Worm (Caenorhabditis elegans) whole organism, L2 larva: ENCODE data around the gene fbxa-82.

Source experiments
- C34F6.9 ChIP-seq: fragments of 150-350 bp; optimal IDR thresholded peaks from 2 replicates; lab custom pipeline; 2014; ENCODE audit warnings: missing biosample characterization, missing genetic modification characterization
- F13H6.1 ChIP-seq: sonication (generic microtip); optimal IDR thresholded peaks from 2 replicates; lab custom pipeline; 2016; ENCODE audit warnings: missing genetic modification characterization, missing compliant biosample characterization
- R02D3.7 ChIP-seq: fragments of 150-350 bp; optimal IDR thresholded peaks from 2 replicates; lab custom pipeline; 2014; ENCODE audit warnings: missing biosample characterization, missing genetic modification characterization
- ZK546.5 ChIP-seq: sonication (generic microtip); optimal IDR thresholded peaks from 2 replicates; lab custom pipeline; 2017; ENCODE audit warnings: missing biosample characterization, missing genetic modification characterization
- alr-1 ChIP-seq: fragments of 150-350 bp; optimal IDR thresholded peaks from 2 replicates; lab custom pipeline; 2014; ENCODE audit warnings: missing biosample characterization, missing genetic modification characterization
- aly-2 ChIP-seq: fragments of 150-350 bp; optimal IDR thresholded peaks from 2 replicates; lab custom pipeline; 2014; ENCODE audit warnings: missing biosample characterization, missing genetic modification characterization
- ama-1 ChIP-seq: fragments of 150-350 bp; optimal IDR thresholded peaks from 2 replicates; lab custom pipeline; 2018; ENCODE audit warnings: inconsistent platforms
- blmp-1 ChIP-seq: sonication (generic microtip); optimal IDR thresholded peaks from 2 replicates; lab custom pipeline; 2017; ENCODE audit warnings: missing genetic modification characterization, mild to moderate bottlenecking, missing compliant biosample characterization, antibody characterized with exemption, moderate library complexity; ENCODE audit not compliant: insufficient read depth
- ceh-16 ChIP-seq: fragments of 150-350 bp; optimal IDR thresholded peaks from 2 replicates; lab custom pipeline; 2014; ENCODE audit warnings: missing biosample characterization, missing genetic modification characterization
- ceh-82 ChIP-seq: fragments of 150-350 bp; optimal IDR thresholded peaks from 2 replicates; lab custom pipeline; 2014; ENCODE audit warnings: missing biosample characterization, missing genetic modification characterization
- crh-2 ChIP-seq: sonication (generic microtip); optimal IDR thresholded peaks from 2 replicates; lab custom pipeline; 2017; ENCODE audit warnings: missing biosample characterization, missing genetic modification characterization
- dmd-4 ChIP-seq: sonication (generic microtip); optimal IDR thresholded peaks from 2 replicates; lab custom pipeline; 2017; ENCODE audit warnings: missing biosample characterization, missing genetic modification characterization
- egl-27 ChIP-seq: sonication (generic microtip); optimal IDR thresholded peaks from 3 replicates; lab custom pipeline; 2017; ENCODE audit warnings: missing biosample characterization, missing genetic modification reagents, missing genetic modification characterization
- elt-1 ChIP-seq: fragments of 150-350 bp; optimal IDR thresholded peaks from 2 replicates; lab custom pipeline; 2014; ENCODE audit warnings: missing biosample characterization, missing genetic modification characterization
- elt-3 ChIP-seq: sonication (generic microtip); optimal IDR thresholded peaks from 2 replicates; lab custom pipeline; 2017; ENCODE audit warnings: missing biosample characterization, missing genetic modification characterization
- gmeb-1 ChIP-seq: fragments of 150-350 bp; optimal IDR thresholded peaks from 2 replicates; lab custom pipeline; 2014; ENCODE audit warnings: missing biosample characterization, missing genetic modification characterization
- lin-11 ChIP-seq: fragments of 150-350 bp; sonication (generic microtip); optimal IDR thresholded peaks from 2 replicates; lab custom pipeline; 2014; ENCODE audit warnings: missing biosample characterization, missing genetic modification characterization, inconsistent platforms, mixed read lengths
- lin-13 ChIP-seq: fragments of 150-350 bp; optimal IDR thresholded peaks from 2 replicates; lab custom pipeline; 2014; ENCODE audit warnings: missing biosample characterization, missing genetic modification reagents, missing genetic modification characterization
- lin-39 ChIP-seq: fragments of 150-350 bp; optimal IDR thresholded peaks from 2 replicates; lab custom pipeline; 2014; ENCODE audit warnings: missing biosample characterization, missing genetic modification reagents, missing genetic modification characterization
- lsy-2 ChIP-seq, 2 experiments: fragments of 150-350 bp in 1 of 2; sonication (generic microtip) in 1 of 2; optimal IDR thresholded peaks; 2 replicates each; lab custom pipeline; 2014 to 2017; ENCODE audit warnings: missing biosample characterization in 2 of 2, missing genetic modification characterization in 2 of 2
- mab-5 ChIP-seq: fragments of 150-350 bp; optimal IDR thresholded peaks from 2 replicates; lab custom pipeline; 2014; ENCODE audit warnings: missing biosample characterization, missing genetic modification characterization
- mdl-1 ChIP-seq, 2 experiments: fragments of 150-350 bp in 1 of 2; sonication (generic microtip) in 1 of 2; optimal IDR thresholded peaks; 2 replicates each; lab custom pipeline; 2017; ENCODE audit warnings: missing biosample characterization in 2 of 2, missing genetic modification characterization in 2 of 2
- nhr-10 ChIP-seq: sonication (generic microtip); optimal IDR thresholded peaks from 2 replicates; lab custom pipeline; 2017; ENCODE audit warnings: missing biosample characterization, missing genetic modification characterization
- nhr-11 ChIP-seq: fragments of 150-350 bp; optimal IDR thresholded peaks from 2 replicates; lab custom pipeline; 2014; ENCODE audit warnings: missing biosample characterization, missing genetic modification characterization
- nhr-12 ChIP-seq: fragments of 150-350 bp; optimal IDR thresholded peaks from 2 replicates; lab custom pipeline; 2014; ENCODE audit warnings: missing biosample characterization, missing genetic modification characterization
- nhr-129 ChIP-seq: fragments of 150-350 bp; optimal IDR thresholded peaks from 2 replicates; lab custom pipeline; 2014; ENCODE audit warnings: missing biosample characterization, missing genetic modification characterization
- nhr-21 ChIP-seq: fragments of 150-350 bp; optimal IDR thresholded peaks from 2 replicates; lab custom pipeline; 2014; ENCODE audit warnings: missing biosample characterization, missing genetic modification characterization
- nhr-23 ChIP-seq: fragments of 150-350 bp; optimal IDR thresholded peaks from 2 replicates; lab custom pipeline; 2014; ENCODE audit warnings: missing biosample characterization, missing genetic modification reagents, missing genetic modification characterization
- nhr-237 ChIP-seq: fragments of 150-350 bp; optimal IDR thresholded peaks from 2 replicates; lab custom pipeline; 2014; ENCODE audit warnings: missing biosample characterization, missing genetic modification characterization
- nhr-25 ChIP-seq: fragments of 150-350 bp; sonication (generic microtip); optimal IDR thresholded peaks from 3 replicates; lab custom pipeline; 2014; ENCODE audit warnings: missing biosample characterization, missing genetic modification characterization
- nhr-6 ChIP-seq: fragments of 150-350 bp; optimal IDR thresholded peaks from 2 replicates; lab custom pipeline; 2014; ENCODE audit warnings: missing biosample characterization, missing genetic modification characterization
- nhr-77 ChIP-seq: fragments of 150-350 bp; optimal IDR thresholded peaks from 2 replicates; lab custom pipeline; 2014; ENCODE audit warnings: missing biosample characterization, missing genetic modification characterization
- peb-1 ChIP-seq: fragments of 150-350 bp; optimal IDR thresholded peaks from 2 replicates; lab custom pipeline; 2014; ENCODE audit warnings: missing biosample characterization, missing genetic modification characterization
- skn-1 ChIP-seq: sonication (generic microtip); optimal IDR thresholded peaks from 2 replicates; lab custom pipeline; 2017; ENCODE audit warnings: missing biosample characterization, missing genetic modification characterization
- sma-3 ChIP-seq: sonication (generic microtip); optimal IDR thresholded peaks from 2 replicates; lab custom pipeline; 2016; ENCODE audit warnings: missing genetic modification reagents, missing genetic modification characterization, missing compliant biosample characterization
- sma-9 ChIP-seq, 2 experiments: fragments of 150-350 bp in 1 of 2; sonication (generic microtip) in 1 of 2; optimal IDR thresholded peaks; 2 replicates each; lab custom pipeline; 2014 to 2016; ENCODE audit warnings: missing genetic modification characterization in 2 of 2, mild to moderate bottlenecking in 1 of 2, missing biosample characterization in 1 of 2, missing compliant biosample characterization in 1 of 2, missing genetic modification reagents in 1 of 2, moderate library complexity in 1 of 2
- unc-55 ChIP-seq: fragments of 150-350 bp; sonication (generic microtip); optimal IDR thresholded peaks from 3 replicates; lab custom pipeline; 2014; ENCODE audit warnings: missing biosample characterization, missing genetic modification reagents, missing genetic modification characterization
- unc-62 ChIP-seq: fragments of 150-350 bp; optimal IDR thresholded peaks from 2 replicates; lab custom pipeline; 2014; ENCODE audit warnings: missing biosample characterization, missing genetic modification reagents, missing genetic modification characterization
- zag-1 ChIP-seq: fragments of 150-350 bp; optimal IDR thresholded peaks from 2 replicates; lab custom pipeline; 2014; ENCODE audit warnings: missing biosample characterization, missing genetic modification characterization
- ztf-1 ChIP-seq: fragments of 200-800 bp; sonication (Bioruptor generic); conservative IDR thresholded peaks from 2 replicates; pipeline ENCODE4 v1.3.6; 2022; ENCODE audit warnings: missing genetic modification characterization, missing compliant biosample characterization
- ztf-4 ChIP-seq: fragments of 150-350 bp; optimal IDR thresholded peaks from 2 replicates; lab custom pipeline; 2014; ENCODE audit warnings: missing biosample characterization, missing genetic modification characterization

The fbxa-82 gene

ce11 chrV:15078560-15078959, 26.2 kb upstream of the fbxa-82 start:
- TF ChIP-seq ztf-4 (tag; lab: Kevin White, UChicago) = no peak
- no peak for TF ChIP-seq gmeb-1 (tag; lab: Kevin White, UChicago)
- TF ChIP-seq nhr-21 (tag; lab: Kevin White, UChicago) = no peak
- TF ChIP-seq ZK546.5 (tag; lab: Kevin White, UChicago) = no peak
- no peak for TF ChIP-seq skn-1
- TF ChIP-seq lin-13 (GFP tag; lab: Kevin White, UChicago) = no peak
- no peak for TF ChIP-seq ztf-1
- TF ChIP-seq nhr-77 = no peak
- no peak for TF ChIP-seq nhr-237 (tag; lab: Kevin White, UChicago)
- TF ChIP-seq aly-2 = no peak
- TF ChIP-seq F13H6.1 (tag; lab: Kevin White, UChicago) = no peak
- no peak for TF ChIP-seq alr-1
- TF ChIP-seq nhr-23 (tag; lab: Kevin White, UChicago) = no peak
- no peak for TF ChIP-seq nhr-10
- TF ChIP-seq ceh-82 (tag; lab: Kevin White, UChicago) = no peak
- TF ChIP-seq nhr-11 = no peak
- TF ChIP-seq unc-62 (GFP tag; lab: Kevin White, UChicago) = no peak
- TF ChIP-seq nhr-129 (tag; lab: Kevin White, UChicago) = no peak
- TF ChIP-seq mdl-1 (tag; optimal IDR thresholded peaks at IDR 0.05; lab: Kevin White, UChicago) = no peak

DNA sequence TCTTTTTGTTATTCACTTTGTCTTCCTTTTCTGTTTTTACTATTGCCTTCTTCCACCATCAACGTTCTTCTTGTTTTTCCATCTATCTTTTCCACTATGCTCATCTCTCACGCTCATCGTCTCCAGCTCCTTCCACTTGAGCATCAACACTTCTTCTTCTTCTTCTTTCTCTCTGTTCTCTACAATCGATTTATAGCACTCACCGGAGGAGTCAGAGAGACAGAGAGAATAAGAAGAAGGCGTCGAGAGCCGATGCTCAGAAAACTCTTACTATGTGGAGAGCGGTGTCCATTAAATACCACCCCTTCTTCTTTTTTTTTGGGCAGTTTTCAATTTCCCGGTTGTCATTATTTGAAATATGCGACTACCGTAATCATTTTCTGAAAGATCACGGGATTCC, 22.6 kb upstream of the fbxa-82 start:
- TF ChIP-seq C34F6.9 (tag; lab: Kevin White, UChicago) (peak; percentile 62), nhr-25 (tag; lab: Kevin White, UChicago) (no peak), sma-9 (GFP tag; optimal IDR thresholded peaks at IDR 0.05; lab: Kevin White, UChicago) (peak; percentile 39), sma-9 (tag; optimal IDR thresholded peaks at IDR 0.05; lab: Kevin White, UChicago) (no peak), F13H6.1 (tag; lab: Kevin White, UChicago) (no peak), nhr-21 (tag; lab: Kevin White, UChicago) (no peak), ztf-4 (tag; lab: Kevin White, UChicago) (no peak), ZK546.5 (tag; lab: Kevin White, UChicago) (no peak), ama-1 (lab: Kevin White, UChicago) (no peak), ceh-16 (tag; lab: Kevin White, UChicago) (no peak), nhr-23 (tag; lab: Kevin White, UChicago) (no peak), blmp-1 (tag; lab: Kevin White, UChicago) (no peak), unc-55 (peak; percentile 82), sma-3 (GFP tag; lab: Kevin White, UChicago) (no peak), elt-3 (tag; lab: Kevin White, UChicago) (no peak), ztf-1 (no peak), lin-11 (tag; lab: Kevin White, UChicago) (no peak), crh-2 (tag; lab: Kevin White, UChicago) (peak; percentile 32), nhr-6 (tag; lab: Kevin White, UChicago) (no peak), egl-27 (tag; lab: Kevin White, UChicago) (no peak), nhr-10 (no peak), mab-5 (tag; lab: Kevin White, UChicago) (peak; percentile 11), lin-39 (no peak), alr-1 (no peak), peb-1 (tag; lab: Kevin White, UChicago) (no peak), ceh-82 (tag; lab: Kevin White, UChicago) (no peak), nhr-11 (no peak), nhr-237 (tag; lab: Kevin White, UChicago) (no peak), zag-1 (tag; lab: Kevin White, UChicago) (peak; percentile 45), nhr-129 (tag; lab: Kevin White, UChicago) (peak; percentile 52), nhr-12 (tag; lab: Kevin White, UChicago) (no peak), aly-2 (no peak), lsy-2 (tag; optimal IDR thresholded peaks at IDR 0.05; lab: Kevin White, UChicago) (peak in 1 of 2 experiments; percentile 35), gmeb-1 (tag; lab: Kevin White, UChicago) (no peak), R02D3.7 (tag; lab: Kevin White, UChicago) (no peak), dmd-4 (tag; lab: Kevin White, UChicago) (no peak), elt-1 (tag; lab: Kevin White, UChicago) (no peak)
